Fruit fly (Drosophila melanogaster): ENCODE measurements around the gene PAN3.

Gene PAN3

dm6 chr3L:3036951-3037586 is 33.9 kb upstream of the PAN3 start:
- TF ChIP-seq N (GFP tag; optimal IDR thresholded peaks at IDR 0.05), result no peak
- no peak for TF ChIP-seq usp (GFP tag; optimal IDR thresholded peaks at IDR 0.05)
- no peak for TF ChIP-seq sv (GFP tag; optimal IDR thresholded peaks at IDR 0.05)
- no peak for TF ChIP-seq Rel (GFP tag; optimal IDR thresholded peaks at IDR 0.05)
- peak; percentile 19 for TF ChIP-seq Rel (tag; optimal IDR thresholded peaks at IDR 0.05)
- TF ChIP-seq CG32264 (GFP tag; optimal IDR thresholded peaks at IDR 0.05), result no peak
- TF ChIP-seq pan (optimal IDR thresholded peaks at IDR 0.05), result no peak
- TF ChIP-seq dsf (GFP tag; optimal IDR thresholded peaks at IDR 0.05; ENCODE audit: borderline replicate concordance), result no peak
- TF ChIP-seq Jra (GFP tag; optimal IDR thresholded peaks at IDR 0.05), result peak; percentile 13
- no peak for TF ChIP-seq lola (GFP tag; optimal IDR thresholded peaks at IDR 0.05)
- TF ChIP-seq h (GFP tag; optimal IDR thresholded peaks at IDR 0.05), result peak; percentile 66
- TF ChIP-seq Mio (GFP tag; optimal IDR thresholded peaks at IDR 0.05), result no peak
- no peak for TF ChIP-seq Dif (GFP tag; optimal IDR thresholded peaks at IDR 0.05; ENCODE audit: partially characterized antibody)
- peak; percentile 9 for TF ChIP-seq HLH106 (tag; optimal IDR thresholded peaks at IDR 0.05)
- TF ChIP-seq foxo (GFP tag; optimal IDR thresholded peaks at IDR 0.05), result peak in 1 of 2 experiments; percentile 59
- no peak for TF ChIP-seq dl (GFP tag; optimal IDR thresholded peaks at IDR 0.05; ENCODE audit: insufficient read depth in 1 of 2, partially characterized antibody in 2 of 2)
- no peak for TF ChIP-seq GATAd (GFP tag; optimal IDR thresholded peaks at IDR 0.05)
- peak; percentile 60 for TF ChIP-seq OdsH (GFP tag; optimal IDR thresholded peaks at IDR 0.05)
- TF ChIP-seq ey (GFP tag; optimal IDR thresholded peaks at IDR 0.05), result peak; percentile 52
- no peak for TF ChIP-seq CG9705 (GFP tag; optimal IDR thresholded peaks at IDR 0.05)
- TF ChIP-seq jim (GFP tag; optimal IDR thresholded peaks at IDR 0.05), result no peak
- no peak for TF ChIP-seq Myc (optimal IDR thresholded peaks at IDR 0.05)
- peak; percentile 45 for TF ChIP-seq fru (GFP tag; optimal IDR thresholded peaks at IDR 0.05)
- TF ChIP-seq woc (GFP tag; optimal IDR thresholded peaks at IDR 0.05), result peak; percentile 61
- TF ChIP-seq br (GFP tag; optimal IDR thresholded peaks at IDR 0.05), result peak; percentile 71
- TF ChIP-seq Vsx2 (GFP tag; optimal IDR thresholded peaks at IDR 0.05; ENCODE audit: partially characterized antibody), result no peak
- TF ChIP-seq psq (GFP tag; optimal IDR thresholded peaks at IDR 0.05), result peak; percentile 49
- TF ChIP-seq sage (GFP tag; optimal IDR thresholded peaks at IDR 0.05), result no peak
- TF ChIP-seq rgr (GFP tag; optimal IDR thresholded peaks at IDR 0.05), result peak; percentile 61
- TF ChIP-seq Hr83 (GFP tag; optimal IDR thresholded peaks at IDR 0.05; ENCODE audit: poor library complexity, severe bottlenecking), result no peak
- TF ChIP-seq dmrt93B (GFP tag; optimal IDR thresholded peaks at IDR 0.05), result no peak
- peak; percentile 2 for TF ChIP-seq Sp1 (GFP tag; optimal IDR thresholded peaks at IDR 0.05)
- TF ChIP-seq CrebA (GFP tag; optimal IDR thresholded peaks at IDR 0.05; ENCODE audit: borderline replicate concordance), result no peak
- TF ChIP-seq tai (GFP tag; optimal IDR thresholded peaks at IDR 0.05), result no peak
- TF ChIP-seq Hr78 (GFP tag; optimal IDR thresholded peaks at IDR 0.05), result no peak
- TF ChIP-seq Dfd (GFP tag; optimal IDR thresholded peaks at IDR 0.05), result no peak
- peak; percentile 47 for TF ChIP-seq Hnf4 (GFP tag; optimal IDR thresholded peaks at IDR 0.05)
- peak; percentile 34 for TF ChIP-seq brk (GFP tag; optimal IDR thresholded peaks at IDR 0.05)
- TF ChIP-seq Abd-B (GFP tag; optimal IDR thresholded peaks at IDR 0.05), result no peak

- TF ChIP-seq Jra (GFP tag; optimal IDR thresholded peaks at IDR 0.05) (no peak), dmrt93B (GFP tag; optimal IDR thresholded peaks at IDR 0.05) (no peak), dl (GFP tag; optimal IDR thresholded peaks at IDR 0.05; ENCODE audit: insufficient read depth in 1 of 2, partially characterized antibody in 2 of 2) (peak in 1 of 2 experiments; percentile 7), OdsH (GFP tag; optimal IDR thresholded peaks at IDR 0.05) (no peak), N (GFP tag; optimal IDR thresholded peaks at IDR 0.05) (no peak), brk (GFP tag; optimal IDR thresholded peaks at IDR 0.05) (no peak), woc (GFP tag; optimal IDR thresholded peaks at IDR 0.05) (no peak), Rel (GFP tag; optimal IDR thresholded peaks at IDR 0.05) (no peak), Rel (tag; optimal IDR thresholded peaks at IDR 0.05) (peak; percentile 98), sv (GFP tag; optimal IDR thresholded peaks at IDR 0.05) (no peak), psq (GFP tag; optimal IDR thresholded peaks at IDR 0.05) (peak; percentile 68)
Observed at dm6 chr3L:3037822-3038563, 32.9 kb upstream of the PAN3 start.
